Fruit fly (Drosophila melanogaster): ENCODE data around the gene CG17991.

Gene CG17991

dm6 chr3R:27245401-27245757, 4.3 kb downstream of the CG17991 start:
- TF ChIP-seq dsx (GFP tag; optimal IDR thresholded peaks at IDR 0.05; ENCODE audit: poor library complexity, severe bottlenecking) (peak; percentile 68), CG16779 (tag; optimal IDR thresholded peaks at IDR 0.05) (no peak), Hr4 (GFP tag; optimal IDR thresholded peaks at IDR 0.05) (no peak), CG6276 (GFP tag; optimal IDR thresholded peaks at IDR 0.05) (no peak)

DNA sequence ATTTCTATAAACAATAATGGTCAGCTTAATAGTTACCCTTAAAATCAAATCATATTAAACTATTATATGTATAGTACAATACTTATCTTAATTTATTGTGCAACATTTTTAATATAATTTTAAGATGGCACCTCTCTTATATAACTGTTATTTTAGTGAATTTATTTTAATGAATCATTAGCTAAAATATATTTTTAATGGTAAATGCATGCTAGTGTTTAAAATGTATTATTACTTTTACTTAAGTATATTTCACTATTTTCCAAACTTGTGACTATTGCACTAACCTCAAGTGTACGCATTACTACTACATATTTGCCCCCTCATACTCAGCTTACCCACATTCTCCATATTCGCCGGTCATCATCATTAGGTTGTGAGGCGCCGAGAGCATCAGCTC, 5.2 kb downstream of the CG17991 start:
- TF ChIP-seq CG15336 (GFP tag; IDR thresholded peaks at IDR 0.05) (peak; percentile 87), vri (GFP tag; optimal IDR thresholded peaks at IDR 0.05) (no peak), Met (GFP tag; optimal IDR thresholded peaks at IDR 0.05) (no peak), svp (GFP tag) (peak; percentile 63), achi (GFP tag; optimal IDR thresholded peaks at IDR 0.05) (peak; percentile 68), dsx (GFP tag; optimal IDR thresholded peaks at IDR 0.05; ENCODE audit: poor library complexity, severe bottlenecking) (peak; percentile 87), OdsH (GFP tag; optimal IDR thresholded peaks at IDR 0.05) (peak; percentile 54), Sox102F (GFP tag; optimal IDR thresholded peaks at IDR 0.05) (no peak), CG6792 (GFP tag; optimal IDR thresholded peaks at IDR 0.05) (peak; percentile 25), spab (GFP tag; optimal IDR thresholded peaks at IDR 0.05) (peak; percentile 56), pdm3 (GFP tag; optimal IDR thresholded peaks at IDR 0.05) (peak; percentile 40), Sox15 (GFP tag; optimal IDR thresholded peaks at IDR 0.05) (no peak), eg (GFP tag; IDR thresholded peaks at IDR 0.05) (peak; percentile 73), CG4318 (GFP tag; optimal IDR thresholded peaks at IDR 0.05) (no peak), CG6808 (GFP tag; optimal IDR thresholded peaks at IDR 0.05) (peak; percentile 70), Hr4 (GFP tag; optimal IDR thresholded peaks at IDR 0.05) (peak; percentile 44), salr (GFP tag; optimal IDR thresholded peaks at IDR 0.05) (peak in 1 of 2 experiments; percentile 75), CG8119 (GFP tag; IDR thresholded peaks at IDR 0.05) (peak; percentile 87), CG31627 (GFP tag; optimal IDR thresholded peaks at IDR 0.05) (no peak), Sox14 (GFP tag; optimal IDR thresholded peaks at IDR 0.05) (no peak), Smox (GFP tag; optimal IDR thresholded peaks at IDR 0.05) (no peak), CG34406 (GFP tag; optimal IDR thresholded peaks at IDR 0.05) (peak; percentile 52), CG32006 (GFP tag; optimal IDR thresholded peaks at IDR 0.05) (peak; percentile 75), Lpt (GFP tag; optimal IDR thresholded peaks at IDR 0.05) (peak; percentile 31), topi (GFP tag; optimal IDR thresholded peaks at IDR 0.05) (no peak), CG11294 (GFP tag; IDR thresholded peaks at IDR 0.05) (peak; percentile 12; the same call in 1 of the 2 replicates), CG16779 (tag; optimal IDR thresholded peaks at IDR 0.05) (peak; percentile 15), CG8632 (GFP tag; optimal IDR thresholded peaks at IDR 0.05) (peak; percentile 51), CG6276 (GFP tag; optimal IDR thresholded peaks at IDR 0.05) (peak; percentile 31), cyc (GFP tag; optimal IDR thresholded peaks at IDR 0.05) (no peak), Hr39 (GFP tag; optimal IDR thresholded peaks at IDR 0.05) (no peak), fd59A (GFP tag; optimal IDR thresholded peaks at IDR 0.05) (peak; percentile 45), CG11902 (GFP tag; optimal IDR thresholded peaks at IDR 0.05) (no peak), ss (GFP tag; optimal IDR thresholded peaks at IDR 0.05) (peak; percentile 43 to 77), CG3032 (tag; optimal IDR thresholded peaks at IDR 0.05) (peak; percentile 82), acj6 (GFP tag; optimal IDR thresholded peaks at IDR 0.05) (peak; percentile 54), net (GFP tag; optimal IDR thresholded peaks at IDR 0.05) (peak; percentile 65), fd85E (GFP tag; optimal IDR thresholded peaks at IDR 0.05) (no peak), CG6163 (GFP tag; IDR thresholded peaks at IDR 0.05) (peak; percentile 48; the same call in 1 of the 3 replicates), Gug (GFP tag; IDR thresholded peaks at IDR 0.05) (peak; percentile 49), CG10669 (GFP tag; optimal IDR thresholded peaks at IDR 0.05) (peak; percentile 48), CG7368 (GFP tag; optimal IDR thresholded peaks at IDR 0.05) (peak; percentile 15), CG11762 (GFP tag; optimal IDR thresholded peaks at IDR 0.05; ENCODE audit: insufficient read depth) (peak; percentile 39), Eip93F (GFP tag; optimal IDR thresholded peaks at IDR 0.05) (no peak), Blimp-1 (GFP tag; optimal IDR thresholded peaks at IDR 0.05) (no peak), Eip78C (GFP tag) (peak; percentile 89), dac (GFP tag; optimal IDR thresholded peaks at IDR 0.05) (no peak), lz (GFP tag; optimal IDR thresholded peaks at IDR 0.05) (no peak), Hr38 (GFP tag; optimal IDR thresholded peaks at IDR 0.05) (no peak), esn (GFP tag; optimal IDR thresholded peaks at IDR 0.05) (peak; percentile 42)
